Fruit fly (Drosophila melanogaster): ENCODE data around the gene IntS11.
A peak's percentile ranks its signal among the peaks of the same experiment; 100 is the strongest.

Gene IntS11

DNA sequence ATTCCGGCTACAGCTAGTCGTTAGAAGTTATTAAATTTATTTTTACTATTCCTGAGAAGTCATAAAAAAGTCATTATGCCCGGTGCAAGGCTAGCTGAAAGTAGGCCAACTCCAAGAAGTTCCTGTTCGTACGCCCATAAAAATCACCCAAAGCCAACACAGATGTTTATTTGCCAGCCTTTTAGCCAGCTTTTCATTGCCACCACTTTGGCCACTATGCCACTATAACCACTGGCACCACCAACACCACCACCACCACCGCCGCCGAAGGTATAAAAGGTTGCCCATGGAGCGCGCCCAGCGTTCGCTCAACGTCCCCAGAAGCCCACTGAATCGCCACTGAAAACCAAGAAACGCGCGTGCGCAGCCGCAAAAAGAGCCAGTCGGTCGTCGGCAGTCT, 26.8 kb upstream of the IntS11 start, which contains the start of gene CG15506:
Gene CG15506 (plus strand): TSS at position 301 of the 400 bp plus-strand sequence.
- TF ChIP-seq CG17801 (GFP tag; optimal IDR thresholded peaks at IDR 0.05; ENCODE audit: partially characterized antibody) = no peak

DNA sequence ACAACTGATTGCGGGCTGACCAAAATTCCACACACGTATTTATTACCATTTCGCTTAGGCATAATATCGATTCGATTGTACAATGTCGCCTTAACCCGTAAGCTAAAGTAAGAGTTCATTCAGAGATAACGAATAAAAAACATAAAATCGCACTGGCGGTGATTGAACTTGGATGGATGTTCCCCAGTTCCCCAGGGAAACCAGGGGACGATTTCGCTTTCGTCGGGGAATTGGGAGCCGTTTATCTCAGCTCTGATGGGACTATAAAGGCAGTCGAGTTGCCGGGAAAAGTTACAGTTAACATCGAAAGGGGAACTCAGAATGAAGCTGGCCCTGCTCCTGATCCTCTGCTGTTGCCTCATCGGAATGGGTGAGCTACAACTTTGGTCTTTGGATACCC, 22.9 kb upstream of the IntS11 start, which contains the start of gene CG34296:
Gene CG34296 (plus strand): TSS at position 301 of the 400 bp plus-strand sequence.
- TF ChIP-seq CG17801 (GFP tag; optimal IDR thresholded peaks at IDR 0.05; ENCODE audit: partially characterized antibody) = no peak

DNA sequence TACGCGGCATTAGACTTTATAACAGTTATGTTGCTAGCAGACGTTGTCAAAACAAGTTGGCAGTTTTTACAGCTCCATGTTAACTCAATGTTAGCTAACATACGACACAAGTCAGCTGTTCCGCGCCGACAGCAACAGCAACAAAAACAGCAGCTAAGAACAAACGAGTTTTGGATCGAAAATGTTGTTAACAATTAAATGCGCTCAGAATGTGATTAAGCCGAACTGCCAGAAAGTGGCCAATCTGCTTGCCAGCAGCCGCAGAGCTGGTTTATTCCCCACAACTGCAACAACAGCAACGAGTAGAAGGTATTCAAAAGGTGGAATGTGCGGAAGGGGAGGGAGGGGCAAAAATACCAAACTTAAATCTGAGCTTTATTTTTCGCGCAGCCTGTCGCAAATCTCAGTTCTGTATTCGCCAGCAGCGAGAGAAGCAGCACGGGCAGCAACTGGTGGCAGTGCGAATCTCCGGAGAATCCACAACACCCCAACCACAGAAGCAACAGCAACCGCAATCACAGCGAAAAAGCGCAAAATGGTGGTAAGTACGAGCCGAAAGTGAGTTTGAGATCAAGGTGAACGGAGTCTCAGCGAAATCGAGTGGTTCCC, 22.0 kb upstream of the IntS11 start, which contains the start of gene Pcd:
Gene Pcd (plus strand): TSS at position 116 of the 609 bp plus-strand sequence.
- peak; percentile 44 for TF ChIP-seq CG17801 (GFP tag; optimal IDR thresholded peaks at IDR 0.05; ENCODE audit: partially characterized antibody)

DNA sequence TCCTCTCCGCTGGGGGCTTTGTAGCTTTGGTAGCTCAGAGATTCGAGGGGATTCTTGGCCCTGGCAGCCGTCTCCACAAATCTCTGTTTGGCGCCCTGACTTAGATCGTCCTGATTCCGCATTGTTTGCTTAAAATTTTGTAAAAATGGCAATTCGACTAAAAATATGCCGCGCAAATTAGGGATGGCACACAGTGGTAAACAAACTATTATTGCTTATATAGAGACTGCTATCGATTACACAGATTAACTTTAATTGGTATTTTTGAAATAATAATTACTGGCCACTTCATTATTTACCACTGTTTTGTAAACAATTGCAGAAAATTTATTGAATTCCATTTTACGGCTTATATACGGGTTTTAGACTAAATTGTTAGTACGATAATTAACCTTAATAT, 20.4 kb upstream of the IntS11 start, which contains the start of the genes Naa40 and CG18731:
Gene Naa40 (minus strand): TSS at position 206 of the 400 bp plus-strand sequence.
Gene CG18731 (plus strand): TSS at position 283 of the 400 bp plus-strand sequence.
- TF ChIP-seq CG17801 (GFP tag; optimal IDR thresholded peaks at IDR 0.05; ENCODE audit: partially characterized antibody) = no peak

DNA sequence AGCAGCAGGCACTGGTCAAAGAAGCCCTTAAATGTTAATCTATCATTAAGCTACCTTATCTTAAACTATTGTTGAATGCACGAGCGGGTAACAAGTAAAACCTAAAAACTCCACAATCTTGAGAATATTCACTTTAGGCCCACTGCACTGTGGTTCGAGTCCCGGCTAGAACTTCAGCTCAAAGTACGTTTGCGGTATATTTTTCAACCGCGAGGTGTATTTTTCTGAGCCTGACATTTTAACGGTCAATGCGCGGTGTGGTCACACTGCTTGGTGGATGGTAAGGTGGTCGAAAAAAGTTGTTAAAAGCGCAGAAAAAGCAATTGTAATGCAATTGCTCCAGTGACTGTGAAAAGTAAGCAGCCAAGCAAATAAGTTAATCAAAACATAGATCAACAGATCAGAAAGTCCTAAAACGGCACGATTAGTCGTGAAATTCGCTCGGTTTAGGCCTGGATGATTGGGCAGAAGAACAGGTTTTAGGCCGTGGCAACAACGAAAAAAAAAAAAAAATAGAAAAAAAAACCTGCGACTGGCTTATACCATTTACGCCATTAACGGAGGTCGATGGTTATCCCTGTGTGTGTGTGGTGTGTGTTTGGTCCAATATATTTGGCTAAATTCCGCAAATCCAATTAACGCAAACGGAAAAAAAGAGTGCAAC, 19.4 kb upstream of the IntS11 start, which contains the start of gene Kul:
Gene Kul (plus strand): TSS at position 254 of the 664 bp plus-strand sequence.
- peak; percentile 5 for TF ChIP-seq CG17801 (GFP tag; optimal IDR thresholded peaks at IDR 0.05; ENCODE audit: partially characterized antibody)

DNA sequence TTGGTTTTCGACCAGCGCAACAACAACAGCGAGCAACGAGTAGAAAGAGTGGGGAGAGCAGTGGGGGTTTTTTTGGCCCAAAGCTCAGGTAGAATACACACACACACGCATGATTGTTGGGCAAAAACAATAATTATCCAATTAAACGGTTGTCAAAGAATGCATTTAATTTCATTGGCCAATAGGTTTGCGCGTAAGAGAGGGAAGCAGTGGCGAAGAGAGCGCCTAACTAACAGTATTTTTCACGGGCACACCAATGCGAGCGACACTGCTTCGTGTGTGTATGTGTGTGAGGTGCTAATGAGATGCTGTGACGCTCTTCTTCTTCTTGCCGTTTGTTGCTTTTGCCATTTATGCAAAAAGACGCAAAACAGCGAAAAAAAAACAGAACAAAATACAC, 18.9 kb upstream of the IntS11 start:
- TF ChIP-seq CG17801 (GFP tag; optimal IDR thresholded peaks at IDR 0.05; ENCODE audit: partially characterized antibody) = no peak

DNA sequence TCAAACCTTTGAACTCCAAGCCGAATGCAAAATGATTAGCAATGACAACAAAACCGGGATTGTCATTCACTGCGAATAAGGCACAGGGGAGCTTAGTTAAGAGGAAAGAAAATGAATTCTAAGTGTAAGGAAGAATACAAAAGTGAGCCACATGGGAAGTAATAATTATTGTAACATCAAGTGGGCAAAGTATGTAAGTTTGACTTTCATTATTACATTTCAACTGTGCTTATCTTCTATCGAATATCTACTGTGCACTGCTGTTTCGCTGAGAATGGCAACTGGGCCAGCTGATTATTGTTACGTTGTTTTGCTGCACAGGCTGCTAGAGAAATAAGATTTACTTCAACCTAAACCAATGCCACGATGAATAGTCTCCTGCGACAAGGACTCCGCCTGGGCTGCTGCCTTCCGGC, 8.5 kb upstream of the IntS11 start, which contains the start of the genes CG7601 and CIA30:
Gene CG7601 (minus strand): TSS at position 68 of the 416 bp plus-strand sequence.
Gene CIA30 (plus strand): TSS at position 288 of the 416 bp plus-strand sequence.
- peak; percentile 97 for TF ChIP-seq CG17801 (GFP tag; optimal IDR thresholded peaks at IDR 0.05; ENCODE audit: partially characterized antibody)

DNA sequence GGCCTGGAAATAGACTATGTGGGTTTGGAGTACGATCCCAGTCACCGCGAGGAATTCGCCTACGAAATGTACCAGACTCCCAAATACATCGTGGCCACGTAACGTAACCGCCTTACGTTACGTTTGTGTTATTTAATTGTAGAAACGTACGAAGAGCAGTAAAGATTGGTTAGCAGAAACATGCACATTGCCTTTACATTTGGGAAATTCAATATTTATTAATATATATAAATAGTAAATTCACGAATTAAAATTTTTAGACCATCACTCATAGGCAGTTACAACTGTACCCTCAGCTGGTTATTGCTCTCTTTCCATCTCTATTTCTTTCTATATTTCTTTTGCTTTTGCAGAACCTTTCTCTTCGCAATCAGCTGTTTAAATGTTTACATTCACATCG, 7.2 kb upstream of the IntS11 start, which contains the start of gene Gnpnat:
Gene Gnpnat (plus strand): TSS at position 385 of the 400 bp plus-strand sequence.
- peak; percentile 64 for TF ChIP-seq CG17801 (GFP tag; optimal IDR thresholded peaks at IDR 0.05; ENCODE audit: partially characterized antibody)

DNA sequence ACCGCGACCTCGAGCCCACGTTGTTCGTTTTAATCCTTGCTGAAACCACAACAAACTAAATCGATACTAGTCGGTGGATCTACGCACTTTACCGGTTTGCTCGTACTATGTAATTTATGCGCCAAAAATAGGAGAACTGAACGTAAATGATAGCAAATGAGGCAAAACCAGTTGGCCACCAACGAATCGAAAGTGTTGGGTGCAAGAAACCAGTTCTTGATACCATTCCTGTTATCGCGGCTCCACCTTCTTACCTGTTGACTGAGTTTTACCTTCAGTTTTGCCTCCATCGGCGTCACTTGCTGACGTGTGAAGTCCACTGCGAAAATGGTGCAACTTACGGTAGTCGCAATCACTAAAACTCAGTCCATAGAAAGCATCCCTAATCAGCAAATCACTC, 5.1 kb upstream of the IntS11 start:
- no peak for TF ChIP-seq CG17801 (GFP tag; optimal IDR thresholded peaks at IDR 0.05; ENCODE audit: partially characterized antibody)

DNA sequence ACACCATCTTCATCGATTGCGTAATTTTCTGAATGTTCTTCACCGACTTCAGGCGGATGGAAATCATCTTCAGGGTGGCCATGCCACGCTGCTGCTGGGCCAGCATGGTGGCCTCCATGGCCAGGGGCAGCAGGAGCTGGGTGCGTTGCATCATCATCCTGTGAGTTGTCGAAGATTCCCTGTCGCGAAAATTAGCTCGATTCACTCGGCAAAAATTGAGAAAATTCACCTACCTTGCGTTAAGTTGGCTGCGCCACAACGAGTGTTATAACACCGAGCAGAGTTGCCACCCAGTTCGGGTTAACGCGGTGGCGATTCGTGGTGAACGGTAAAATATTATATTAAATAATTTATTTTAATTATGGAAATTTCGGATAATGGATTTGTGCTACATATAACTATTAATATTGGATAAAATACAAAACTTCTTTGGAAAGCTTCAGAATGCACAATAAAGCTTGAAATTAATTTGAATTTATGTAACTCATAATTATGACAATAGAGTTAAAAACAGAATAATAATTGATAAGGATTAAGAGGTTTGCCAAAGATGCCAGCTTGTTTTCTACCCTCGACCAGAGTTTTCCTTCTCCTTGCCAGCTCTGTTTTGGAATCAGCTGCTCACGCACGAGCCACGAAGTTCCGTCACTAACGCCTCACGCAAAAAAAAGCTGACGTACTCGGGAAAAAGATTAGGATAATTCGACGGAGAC, 3.6 kb downstream of the IntS11 start, which contains the start of the genes ATPsyngamma and yata:
Gene ATPsyngamma (minus strand): TSS at position 573 of the 713 bp plus-strand sequence.
Gene yata (plus strand): TSS at position 629 of the 713 bp plus-strand sequence.
- TF ChIP-seq CG17801 (GFP tag; optimal IDR thresholded peaks at IDR 0.05; ENCODE audit: partially characterized antibody) = peak; percentile 5

DNA sequence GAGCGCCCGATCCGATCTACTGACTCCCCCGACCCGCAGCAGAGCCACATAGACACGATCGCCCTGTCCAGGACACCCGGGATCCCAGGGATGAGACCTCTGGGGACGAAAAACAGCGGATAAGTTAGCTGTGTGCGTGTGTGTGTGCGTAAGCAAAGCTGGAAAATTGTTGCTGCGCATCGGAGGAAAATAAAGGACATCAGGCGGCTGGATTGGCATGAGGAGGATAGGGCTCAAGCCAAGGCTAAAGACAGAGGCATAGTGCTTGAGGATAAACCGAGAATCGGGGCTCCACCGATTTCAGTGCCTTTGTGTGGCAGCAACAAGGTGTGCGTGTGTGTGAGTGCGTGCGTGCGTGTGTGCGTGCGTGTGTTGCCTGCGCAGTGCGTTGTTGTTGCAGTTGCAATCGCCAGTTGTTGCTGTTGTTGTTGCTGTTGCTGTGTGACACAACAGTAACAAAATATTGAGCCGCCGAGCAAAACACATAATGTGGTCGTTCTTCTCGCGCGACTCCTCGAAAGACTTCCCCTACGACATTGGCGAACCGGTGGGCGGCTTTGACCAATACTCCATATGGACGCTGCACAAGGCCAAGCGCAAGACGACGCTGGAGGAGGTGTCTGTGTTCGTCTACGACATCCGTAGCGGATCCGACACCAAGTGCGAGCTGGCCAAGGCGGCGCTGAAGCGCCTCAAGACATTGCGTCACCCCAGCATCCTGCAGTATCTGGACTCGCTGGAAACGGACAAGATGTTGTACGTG, 4.3 kb downstream of the IntS11 start:
- TF ChIP-seq CG17801 (GFP tag; optimal IDR thresholded peaks at IDR 0.05; ENCODE audit: partially characterized antibody) = no peak

DNA sequence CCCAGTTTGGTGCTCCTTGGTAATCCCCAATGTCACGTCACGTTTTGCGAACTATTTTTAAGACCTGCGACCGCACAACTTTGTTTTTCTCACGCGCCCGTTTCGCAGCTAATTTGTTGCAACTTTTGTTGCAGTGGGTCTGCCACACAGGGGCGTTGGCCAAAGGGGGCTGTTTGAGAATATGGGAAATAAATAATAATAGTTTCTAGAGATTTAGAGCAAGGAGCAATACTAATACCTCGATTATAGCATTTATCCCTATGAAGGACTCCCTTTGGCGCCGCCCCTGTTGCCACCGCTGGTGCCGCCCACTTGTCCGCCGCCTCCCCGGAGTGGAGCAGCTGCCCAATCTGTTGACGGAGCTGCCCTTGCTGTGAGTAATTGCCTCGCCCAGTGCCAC, 10.1 kb downstream of the IntS11 start:
- TF ChIP-seq CG17801 (GFP tag; optimal IDR thresholded peaks at IDR 0.05; ENCODE audit: partially characterized antibody) = no peak

DNA sequence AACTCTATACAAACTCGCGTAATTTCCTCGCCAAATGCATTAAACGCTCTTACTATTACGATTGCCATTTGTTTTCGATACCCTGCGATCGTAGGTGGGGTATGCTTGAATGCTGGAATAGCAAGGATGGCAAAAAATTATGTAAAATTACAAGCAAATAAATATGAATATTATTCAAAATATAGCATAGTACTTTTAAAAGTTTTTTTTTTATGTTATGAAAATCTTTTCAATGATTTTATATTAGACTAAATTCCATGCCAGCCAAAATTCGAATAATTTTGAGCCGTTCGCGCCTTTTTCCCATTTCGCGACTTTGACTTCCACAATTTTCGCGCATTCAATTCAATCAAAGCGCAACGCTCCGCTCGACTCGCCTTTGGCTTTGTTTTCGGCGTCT, 11.0 kb downstream of the IntS11 start:
- TF ChIP-seq CG17801 (GFP tag; optimal IDR thresholded peaks at IDR 0.05; ENCODE audit: partially characterized antibody) = no peak

DNA sequence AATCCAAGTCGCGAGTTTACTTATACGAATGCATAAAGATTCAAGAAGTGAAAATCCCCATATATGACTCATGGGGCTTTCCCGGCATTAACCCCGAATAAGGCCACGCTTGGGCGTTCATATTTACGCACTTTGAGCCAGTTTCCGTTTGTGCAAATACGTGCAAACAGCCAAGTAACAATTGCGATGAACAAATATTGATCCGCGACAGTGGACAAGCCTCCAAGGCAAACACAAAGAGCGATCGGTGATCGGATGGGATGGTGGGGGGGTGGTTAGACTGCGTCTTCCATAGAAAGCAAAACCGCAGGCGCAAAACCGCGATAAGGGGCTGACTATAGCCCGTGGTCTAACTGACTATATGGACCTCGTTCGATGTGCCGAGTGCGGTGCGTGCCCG, 12.1 kb downstream of the IntS11 start:
- TF ChIP-seq CG17801 (GFP tag; optimal IDR thresholded peaks at IDR 0.05; ENCODE audit: partially characterized antibody) = no peak

Data from ovary, adult (tissue).